Fruit fly (Drosophila melanogaster): ENCODE data around the gene GstD3.
A peak's percentile ranks its signal among the peaks of the same experiment; 100 is the strongest.

The GstD3 gene

DNA sequence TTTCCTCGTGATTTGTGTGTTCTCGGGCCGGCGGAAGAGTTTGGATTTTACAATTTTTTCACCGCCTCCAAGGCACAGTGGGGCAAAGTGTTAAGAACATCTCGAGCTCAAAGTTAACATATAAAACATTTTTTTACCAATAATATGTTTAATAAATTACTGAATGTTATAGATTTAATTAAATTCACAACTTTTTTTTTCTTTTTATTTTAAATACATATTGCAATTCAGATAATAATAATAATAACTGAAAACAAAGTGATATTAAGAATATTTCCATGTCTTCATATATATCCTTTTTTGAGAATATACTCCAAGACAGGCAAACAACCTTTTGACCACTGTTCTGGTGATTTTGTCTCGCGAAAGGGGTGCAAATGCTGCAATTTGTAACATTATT is 26.9 kb upstream of the GstD3 start (continued):
- TF ChIP-seq CG8765 (GFP tag; IDR thresholded peaks at IDR 0.05) (no peak), cwo (GFP tag; optimal IDR thresholded peaks at IDR 0.05) (no peak), Atf3 (GFP tag; optimal IDR thresholded peaks at IDR 0.05) (no peak), CG5180 (GFP tag; optimal IDR thresholded peaks at IDR 0.05) (no peak), croc (GFP tag; conservative IDR thresholded peaks at IDR 0.05) (no peak), bab2 (GFP tag; optimal IDR thresholded peaks at IDR 0.05) (no peak), luna (GFP tag; optimal IDR thresholded peaks at IDR 0.05) (no peak), fu2 (GFP tag; optimal IDR thresholded peaks at IDR 0.05) (no peak), CG11456 (GFP tag; IDR thresholded peaks at IDR 0.05) (no peak), CG7987 (GFP tag; optimal IDR thresholded peaks at IDR 0.05) (no peak), CG10321 (GFP tag; IDR thresholded peaks at IDR 0.05) (no peak), twi (tag; optimal IDR thresholded peaks at IDR 0.05) (no peak), CG15601 (tag; optimal IDR thresholded peaks at IDR 0.05) (peak; percentile 7), pb (GFP tag; optimal IDR thresholded peaks at IDR 0.05) (no peak), CG6854 (GFP tag; optimal IDR thresholded peaks at IDR 0.05) (no peak), eyg (GFP tag; optimal IDR thresholded peaks at IDR 0.05) (no peak), CG4360 (GFP tag; IDR thresholded peaks at IDR 0.05) (no peak), eve (GFP tag; optimal IDR thresholded peaks at IDR 0.05) (no peak), Rfx (GFP tag; IDR thresholded peaks at IDR 0.05) (no peak), CG10274 (GFP tag; optimal IDR thresholded peaks at IDR 0.05) (no peak), kay (GFP tag; optimal IDR thresholded peaks at IDR 0.05) (no peak), nmo (GFP tag; optimal IDR thresholded peaks at IDR 0.05) (peak; percentile 15), CG7839 (tag; optimal IDR thresholded peaks at IDR 0.05) (peak; percentile 35), CG8290 (GFP tag; optimal IDR thresholded peaks at IDR 0.05) (no peak), CG8290 (tag; optimal IDR thresholded peaks at IDR 0.05) (no peak), Mes4 (GFP tag; optimal IDR thresholded peaks at IDR 0.05) (no peak), CG18599 (GFP tag; optimal IDR thresholded peaks at IDR 0.05) (no peak), lmd (GFP tag; IDR thresholded peaks at IDR 0.05) (no peak), CG1024 (GFP tag; IDR thresholded peaks at IDR 0.05) (no peak), CG2202 (tag; optimal IDR thresholded peaks at IDR 0.05) (no peak), ab (GFP tag; optimal IDR thresholded peaks at IDR 0.05) (no peak), zen2 (GFP tag; IDR thresholded peaks at IDR 0.05; ENCODE audit: partially characterized antibody) (no peak), HLH54F (GFP tag; optimal IDR thresholded peaks at IDR 0.05) (no peak), stc (GFP tag; IDR thresholded peaks at IDR 0.05) (no peak), Sox102F (GFP tag; optimal IDR thresholded peaks at IDR 0.05) (peak; percentile 37), yki (optimal IDR thresholded peaks at IDR 0.05) (no peak), gem (tag; optimal IDR thresholded peaks at IDR 0.05) (peak; percentile 60), CG4424 (GFP tag; optimal IDR thresholded peaks at IDR 0.05) (peak; percentile 2), CG3163 (GFP tag; optimal IDR thresholded peaks at IDR 0.05) (no peak), phol (tag; optimal IDR thresholded peaks at IDR 0.05) (peak; percentile 41), grn (GFP tag; optimal IDR thresholded peaks at IDR 0.05) (no peak), CG10267 (tag; optimal IDR thresholded peaks at IDR 0.05) (peak; percentile 13), CG2712 (tag; optimal IDR thresholded peaks at IDR 0.05) (peak; percentile 63), CoRest (tag; optimal IDR thresholded peaks at IDR 0.05) (peak; percentile 21), CG42726 (GFP tag; IDR thresholded peaks at IDR 0.05; ENCODE audit: partially characterized antibody) (no peak), lola (GFP tag; optimal IDR thresholded peaks at IDR 0.05) (peak in 1 of 3 experiments; percentile 17), NC2β (GFP tag; optimal IDR thresholded peaks at IDR 0.05) (no peak), slp2 (GFP tag; optimal IDR thresholded peaks at IDR 0.05) (no peak), CG14710 (tag; optimal IDR thresholded peaks at IDR 0.05) (peak; percentile 19), CG11504 (tag; optimal IDR thresholded peaks at IDR 0.05) (peak; percentile 58), CG7556 (GFP tag; optimal IDR thresholded peaks at IDR 0.05) (peak; percentile 14), slou (GFP tag; optimal IDR thresholded peaks at IDR 0.05) (no peak)
